Worm (Caenorhabditis elegans): ENCODE measurements around the gene mdt-15.

The mdt-15 gene

DNA sequence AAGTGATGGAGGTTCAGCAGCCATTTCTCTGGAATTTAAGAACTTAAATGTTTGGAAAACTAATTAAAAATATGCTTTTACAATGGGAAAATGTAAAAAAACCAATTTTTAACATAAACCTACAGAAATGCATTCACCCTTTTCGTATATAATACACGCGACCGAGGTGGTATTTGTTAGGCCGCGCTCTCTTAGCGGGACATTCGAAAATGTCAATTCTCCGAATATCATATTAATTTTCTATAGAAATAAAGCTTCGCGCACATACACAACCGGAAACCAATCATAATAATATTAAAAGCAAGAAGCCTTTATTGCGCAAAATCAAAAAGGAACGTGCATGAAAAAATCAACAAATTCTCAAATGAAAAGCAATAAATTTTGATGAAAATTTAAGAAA, 19.7 kb upstream of the mdt-15 start, which contains the start of gene ddx-23 (continued):
- TF ChIP-seq hrde-1 (tag; optimal IDR thresholded peaks at IDR 0.05; ENCODE audit: borderline replicate concordance) (peak; percentile 6), attf-5 (GFP tag; optimal IDR thresholded peaks at IDR 0.05) (peak; percentile 9), ZK185.1 (tag; optimal IDR thresholded peaks at IDR 0.05; ENCODE audit: poor library complexity, severe bottlenecking) (peak; percentile 57), snpc-1.3 (tag; optimal IDR thresholded peaks at IDR 0.05; ENCODE audit: insufficient read depth) (no peak), pbrm-1 (GFP tag; IDR thresholded peaks at IDR 0.05) (0 out of 2 replicates have a peak, but pooled peaks have one; percentile 37), tbx-9 (tag; optimal IDR thresholded peaks at IDR 0.05; ENCODE audit: borderline replicate concordance) (no peak), F49E8.2 (tag; optimal IDR thresholded peaks at IDR 0.05; ENCODE audit: insufficient read depth) (peak; percentile 30), mcd-1 (GFP tag; IDR thresholded peaks at IDR 0.05) (no peak), ceh-100 (GFP tag; IDR thresholded peaks at IDR 0.05) (no peak), ztf-28 (GFP tag; IDR thresholded peaks at IDR 0.05) (no peak), T07F8.4 (tag; optimal IDR thresholded peaks at IDR 0.05) (no peak), efl-1 (GFP tag; optimal IDR thresholded peaks at IDR 0.05) (peak; percentile 12), dpl-1 (GFP tag; optimal IDR thresholded peaks at IDR 0.05) (peak; percentile 8), ama-1 (optimal IDR thresholded peaks at IDR 0.05) (peak; percentile 23), ama-1 (GFP tag; optimal IDR thresholded peaks at IDR 0.05) (peak; percentile 14 to 53), die-1 (tag; optimal IDR thresholded peaks at IDR 0.05) (no peak), lin-54 (GFP tag; optimal IDR thresholded peaks at IDR 0.05) (peak; percentile 35), snpc-4 (GFP tag; optimal IDR thresholded peaks at IDR 0.05) (no peak), snpc-4 (tag; optimal IDR thresholded peaks at IDR 0.05) (peak in 2 of 4 experiments; percentile 40 to 45), lin-35 (GFP tag; optimal IDR thresholded peaks at IDR 0.05) (peak in 1 of 3 experiments; percentile 61), ceh-40 (GFP tag; IDR thresholded peaks at IDR 0.05) (no peak), D2030.7 (GFP tag; IDR thresholded peaks at IDR 0.05) (no peak), mel-28 (tag; optimal IDR thresholded peaks at IDR 0.05; ENCODE audit: borderline replicate concordance) (no peak), lir-1 (GFP tag; conservative IDR thresholded peaks at IDR 0.05) (no peak), lin-26 (GFP tag; IDR thresholded peaks at IDR 0.05) (peak; percentile 28; the same call in 1 of the 2 replicates), dox-1 (GFP tag; IDR thresholded peaks at IDR 0.05) (no peak), lsl-1 (GFP tag; optimal IDR thresholded peaks at IDR 0.05) (peak; percentile 37), lsy-27 (tag; optimal IDR thresholded peaks at IDR 0.05; ENCODE audit: borderline replicate concordance, insufficient read depth) (no peak), C06A6.2 (GFP tag; conservative IDR thresholded peaks at IDR 0.05) (no peak), repo-1 (tag; optimal IDR thresholded peaks at IDR 0.05) (peak; percentile 62), ztf-6 (GFP tag; IDR thresholded peaks at IDR 0.05) (no peak), F39B2.1 (GFP tag; IDR thresholded peaks at IDR 0.05) (peak; percentile 68; the same call in 1 of the 2 replicates), somi-1 (GFP tag; optimal IDR thresholded peaks at IDR 0.05) (no peak), ztf-25 (GFP tag; IDR thresholded peaks at IDR 0.05) (no peak), nhr-80 (tag; optimal IDR thresholded peaks at IDR 0.05) (no peak), attf-6 (GFP tag; IDR thresholded peaks at IDR 0.05) (no peak), K11D2.4 (GFP tag; IDR thresholded peaks at IDR 0.05) (no peak), hsf-1 (GFP tag; IDR thresholded peaks at IDR 0.05) (no peak; the same call in 1 of the 2 replicates), nhr-27 (tag; optimal IDR thresholded peaks at IDR 0.05) (no peak), B0261.1 (tag; optimal IDR thresholded peaks at IDR 0.05) (no peak), tlf-1 (GFP tag; optimal IDR thresholded peaks at IDR 0.05) (no peak), F57C9.4 (tag; optimal IDR thresholded peaks at IDR 0.05) (no peak), ztf-3 (GFP tag; optimal IDR thresholded peaks at IDR 0.05) (no peak), aptf-2 (GFP tag; conservative IDR thresholded peaks at IDR 0.05) (no peak), egrh-3 (GFP tag; IDR thresholded peaks at IDR 0.05) (no peak), F37B4.10 (GFP tag; IDR thresholded peaks at IDR 0.05) (no peak), sptf-2 (GFP tag; optimal IDR thresholded peaks at IDR 0.05) (no peak), Y56A3A.18 (GFP tag; IDR thresholded peaks at IDR 0.05) (0 out of 2 replicates have a peak, but pooled peaks have one; percentile 65), sdz-38 (tag; optimal IDR thresholded peaks at IDR 0.05) (no peak)

All from whole organism, young adult.